Worm (Caenorhabditis elegans) whole organism, mixed stage, embryonic: ENCODE measurements around the gene B0524.5.

Source experiments
- ceh-83 ChIP-seq: fragments of 200-800 bp; sonication (Bioruptor generic); optimal IDR thresholded peaks from 2 replicates; lab custom pipeline; 2018; ENCODE audit warnings: mild to moderate bottlenecking, missing genetic modification characterization, missing compliant biosample characterization
- lsy-2 ChIP-seq: fragments of 150-350 bp; optimal IDR thresholded peaks from 2 replicates; lab custom pipeline; 2014; ENCODE audit warnings: missing biosample characterization, missing genetic modification characterization
- mep-1 ChIP-seq: fragments of 150-350 bp; optimal IDR thresholded peaks from 2 replicates; lab custom pipeline; 2017; ENCODE audit warnings: missing biosample characterization, missing genetic modification reagents, missing genetic modification characterization, inconsistent platforms
- nhr-28 ChIP-seq: fragments of 150-350 bp; optimal IDR thresholded peaks from 2 replicates; lab custom pipeline; 2014; ENCODE audit warnings: missing biosample characterization, missing genetic modification characterization
- tbx-8 ChIP-seq: fragments of 200-800 bp; sonication (Bioruptor generic); optimal IDR thresholded peaks from 2 replicates; lab custom pipeline; 2018; ENCODE audit warnings: mild to moderate bottlenecking, missing genetic modification characterization, moderate library complexity, missing compliant biosample characterization
- unc-39 ChIP-seq: fragments of 150-350 bp; optimal IDR thresholded peaks from 2 replicates; lab custom pipeline; 2014; ENCODE audit warnings: missing biosample characterization, missing genetic modification characterization
- unc-62 ChIP-seq: fragments of 150-350 bp; optimal IDR thresholded peaks from 2 replicates; lab custom pipeline; 2014; ENCODE audit warnings: missing biosample characterization, missing genetic modification reagents, missing genetic modification characterization
- zip-8 ChIP-seq: fragments of 150-350 bp; optimal IDR thresholded peaks from 2 replicates; lab custom pipeline; 2014; ENCODE audit warnings: missing biosample characterization, missing genetic modification characterization

DNA sequence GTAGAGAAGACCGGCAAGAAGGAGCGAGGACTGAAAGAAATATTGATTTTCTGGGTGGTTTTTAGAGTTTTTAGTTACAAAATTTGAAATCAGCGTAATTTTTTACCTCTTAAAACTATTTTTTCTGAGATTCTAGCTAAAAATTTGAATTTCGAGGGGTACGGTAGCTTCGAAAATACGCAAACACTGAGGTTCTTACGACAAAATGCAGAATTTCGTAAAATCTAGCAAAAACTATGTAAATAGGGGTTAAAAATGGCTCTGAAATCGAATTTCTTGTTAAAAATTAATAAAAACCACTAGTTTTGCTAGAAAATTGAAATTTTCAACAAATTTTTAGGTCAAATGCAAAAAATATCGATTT is 45.9 kb upstream of the B0524.5 start:
- peak; percentile 53 for TF ChIP-seq lsy-2 (tag; lab: Kevin White, UChicago)
- TF ChIP-seq unc-62 = no peak
- no peak for TF ChIP-seq tbx-8 (GFP tag; lab: Kevin White, UChicago)
- TF ChIP-seq unc-39 (tag; lab: Kevin White, UChicago) = no peak
- no peak for TF ChIP-seq zip-8 (tag; lab: Kevin White, UChicago)
- TF ChIP-seq mep-1 (tag; lab: Kevin White, UChicago) = no peak
- no peak for TF ChIP-seq nhr-28 (tag; lab: Kevin White, UChicago)
- no peak for TF ChIP-seq ceh-83 (GFP tag; lab: Kevin White, UChicago)
